Worm (Caenorhabditis elegans): ENCODE measurements around the gene F49E10.4.

- TF ChIP-seq skn-1 (tag; optimal IDR thresholded peaks at IDR 0.05) (no peak), snpc-4 (tag; optimal IDR thresholded peaks at IDR 0.05) (no peak), lin-39 (tag; optimal IDR thresholded peaks at IDR 0.05) (no peak), fkh-2 (tag; optimal IDR thresholded peaks at IDR 0.05) (no peak)
Measured at ce11 chrX:5831827-5832226, 43.8 kb upstream of the F49E10.4 start.

Data from whole organism, L3 larva.